Worm (Caenorhabditis elegans): Measurements from ENCODE around the gene Y82E9BR.17.

The Y82E9BR.17 gene

DNA sequence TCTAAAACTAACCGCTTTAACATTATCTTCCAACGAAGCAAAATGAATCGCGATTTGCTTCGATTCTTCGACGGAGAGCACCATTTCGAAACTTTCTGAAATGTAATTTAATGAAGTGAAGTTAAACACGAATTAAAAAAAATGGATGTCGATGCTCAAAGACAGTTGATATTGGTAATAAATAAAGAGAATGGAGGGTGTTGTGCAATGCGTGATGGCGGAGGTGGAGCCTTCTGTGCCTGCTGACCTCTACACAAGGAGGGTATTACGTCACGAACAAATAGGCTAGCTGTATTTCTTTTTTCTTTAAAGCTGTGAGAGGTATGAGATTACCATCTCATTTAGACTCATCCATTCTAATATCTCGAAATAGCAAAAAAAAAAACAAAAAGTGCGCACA, at the start of gene Y82E9BR.17:
TSS of gene Y82E9BR.17 (minus strand) at position 101 of the 400 bp plus-strand sequence.
- no peak for TF ChIP-seq hlh-1 (tag; optimal IDR thresholded peaks at IDR 0.05)
- TF ChIP-seq snpc-4 (tag; optimal IDR thresholded peaks at IDR 0.05) = no peak
- TF ChIP-seq sptf-1 (tag; optimal IDR thresholded peaks at IDR 0.05) = no peak
- no peak for TF ChIP-seq M03D4.4 (tag; optimal IDR thresholded peaks at IDR 0.05)
- TF ChIP-seq ham-2 (GFP tag; optimal IDR thresholded peaks at IDR 0.05) = no peak
- TF ChIP-seq nhr-2 (tag; optimal IDR thresholded peaks at IDR 0.05) = peak; percentile 24
- peak; percentile 73 for TF ChIP-seq zip-8 (tag; optimal IDR thresholded peaks at IDR 0.05)
- no peak for TF ChIP-seq lsy-2 (tag; optimal IDR thresholded peaks at IDR 0.05)
- TF ChIP-seq mep-1 (tag; optimal IDR thresholded peaks at IDR 0.05) = no peak
- TF ChIP-seq nhr-28 (tag; optimal IDR thresholded peaks at IDR 0.05) = no peak

DNA sequence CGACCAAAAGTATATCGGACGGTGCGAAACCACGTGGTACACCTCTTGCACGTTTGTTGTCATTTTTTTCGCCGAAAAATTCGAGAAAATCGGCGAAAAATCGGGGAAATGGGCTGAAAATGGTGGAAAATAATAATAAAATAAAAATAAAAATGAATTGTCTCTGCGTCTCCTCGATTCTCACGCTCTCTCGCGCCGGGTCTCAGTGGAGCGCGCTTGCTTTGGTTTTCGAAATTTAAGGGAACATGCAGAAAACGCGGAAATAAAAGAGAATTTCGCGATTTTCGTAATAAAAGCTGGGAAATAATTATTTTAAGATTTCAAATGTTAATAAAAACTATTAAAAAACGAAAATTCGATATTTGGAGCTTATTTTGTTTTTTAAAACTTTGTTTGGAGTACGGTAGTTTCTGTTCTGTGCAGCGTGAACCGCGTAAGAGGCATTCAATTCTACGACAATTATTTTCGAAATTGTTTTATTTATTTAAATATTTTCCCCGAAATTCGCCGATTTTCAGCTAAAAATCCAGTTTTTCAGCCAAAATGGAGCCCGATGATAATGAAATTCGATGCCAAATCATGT, 40.4 kb upstream of the Y82E9BR.17 start, which contains the start of the genes ave-1 and M01G5.1:
TSS of gene ave-1 (minus strand) at position 113 of the 583 bp plus-strand sequence.
TSS of gene M01G5.1 (plus strand) at position 539 of the 583 bp plus-strand sequence.
- TF ChIP-seq M03D4.4 (tag; optimal IDR thresholded peaks at IDR 0.05) (no peak), lsy-2 (tag; optimal IDR thresholded peaks at IDR 0.05) (peak; percentile 49), unc-39 (tag; optimal IDR thresholded peaks at IDR 0.05) (no peak), nhr-12 (tag; optimal IDR thresholded peaks at IDR 0.05) (no peak), zip-8 (tag; optimal IDR thresholded peaks at IDR 0.05) (no peak), ztf-11 (tag; optimal IDR thresholded peaks at IDR 0.05) (no peak), hlh-1 (tag; optimal IDR thresholded peaks at IDR 0.05) (no peak), snpc-4 (tag; optimal IDR thresholded peaks at IDR 0.05) (no peak), ces-1 (GFP tag; optimal IDR thresholded peaks at IDR 0.05) (peak; percentile 87)

DNA sequence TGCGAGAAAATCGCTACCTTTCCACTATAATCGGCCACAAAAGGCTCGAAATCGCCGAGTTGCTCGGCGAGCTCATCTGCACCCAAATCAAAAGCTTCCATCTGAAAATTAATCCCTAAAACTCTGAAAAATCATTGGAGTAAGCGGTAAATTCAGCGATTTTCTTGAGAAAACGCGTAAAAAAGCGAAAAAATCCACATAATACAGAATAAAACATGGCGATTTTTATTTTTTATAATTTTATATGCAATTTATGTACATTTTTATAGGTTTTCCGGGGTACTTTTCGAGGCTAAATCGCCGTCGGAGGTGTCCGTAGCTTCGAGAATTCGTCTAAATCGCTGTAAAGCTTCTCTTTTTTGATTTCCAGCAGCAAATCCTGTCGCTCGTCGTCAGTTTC, 39.7 kb upstream of the Y82E9BR.17 start, which contains the start of gene Y82E9BR.19:
TSS of gene Y82E9BR.19 (minus strand) at position 101 of the 400 bp plus-strand sequence.
- TF ChIP-seq mab-5 (tag; optimal IDR thresholded peaks at IDR 0.05) (no peak), mls-2 (tag; optimal IDR thresholded peaks at IDR 0.05) (no peak), lin-32 (GFP tag; optimal IDR thresholded peaks at IDR 0.05) (no peak), nhr-28 (tag; optimal IDR thresholded peaks at IDR 0.05) (no peak), lin-13 (tag; optimal IDR thresholded peaks at IDR 0.05) (no peak), pha-4 (tag; optimal IDR thresholded peaks at IDR 0.05) (no peak), unc-120 (tag; optimal IDR thresholded peaks at IDR 0.05; ENCODE audit: poor library complexity, severe bottlenecking) (no peak), M03D4.4 (tag; optimal IDR thresholded peaks at IDR 0.05) (no peak), elt-3 (tag; optimal IDR thresholded peaks at IDR 0.05) (no peak), snpc-4 (tag; optimal IDR thresholded peaks at IDR 0.05) (no peak), nhr-12 (tag; optimal IDR thresholded peaks at IDR 0.05) (no peak), cnd-1 (tag; optimal IDR thresholded peaks at IDR 0.05) (no peak)

DNA sequence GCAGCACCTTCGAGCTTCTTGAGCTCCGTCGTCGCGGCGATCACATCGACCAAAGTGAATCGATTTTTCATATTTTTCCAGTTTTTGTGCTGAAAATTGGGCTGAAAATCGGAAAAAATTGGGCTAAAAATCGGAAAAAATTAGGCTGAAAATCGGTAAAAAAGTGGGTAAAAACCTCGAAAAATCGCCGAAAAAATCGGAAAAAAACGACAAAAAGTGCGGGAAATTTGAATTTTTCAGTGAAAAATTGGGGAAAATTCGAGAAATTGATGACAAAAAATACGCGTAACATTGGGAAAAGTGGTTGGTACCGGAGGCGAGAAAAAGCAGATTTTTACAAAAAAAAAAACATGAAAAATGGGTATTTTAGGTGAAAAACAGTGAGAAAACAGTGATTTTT, 27.8 kb upstream of the Y82E9BR.17 start, which contains the start of gene Y82E9BR.18:
TSS of gene Y82E9BR.18 (minus strand) at position 101 of the 400 bp plus-strand sequence.
- no peak for TF ChIP-seq tbx-8 (GFP tag; optimal IDR thresholded peaks at IDR 0.05)
- no peak for TF ChIP-seq nhr-76 (tag; optimal IDR thresholded peaks at IDR 0.05)
- TF ChIP-seq bed-3 (GFP tag; optimal IDR thresholded peaks at IDR 0.05) = no peak
- TF ChIP-seq blmp-1 (tag; optimal IDR thresholded peaks at IDR 0.05) = no peak
- no peak for TF ChIP-seq ztf-11 (tag; optimal IDR thresholded peaks at IDR 0.05)
- no peak for TF ChIP-seq lin-32 (GFP tag; optimal IDR thresholded peaks at IDR 0.05)
- no peak for TF ChIP-seq pha-4 (tag; optimal IDR thresholded peaks at IDR 0.05)
- no peak for TF ChIP-seq zip-8 (tag; optimal IDR thresholded peaks at IDR 0.05)
- no peak for TF ChIP-seq unc-39 (tag; optimal IDR thresholded peaks at IDR 0.05)
- no peak for TF ChIP-seq lsy-2 (tag; optimal IDR thresholded peaks at IDR 0.05)
- TF ChIP-seq nhr-28 (tag; optimal IDR thresholded peaks at IDR 0.05) = no peak
- TF ChIP-seq nhr-237 (tag; optimal IDR thresholded peaks at IDR 0.05) = no peak
- no peak for TF ChIP-seq flh-1 (GFP tag; optimal IDR thresholded peaks at IDR 0.05)
- TF ChIP-seq unc-120 (tag; optimal IDR thresholded peaks at IDR 0.05; ENCODE audit: poor library complexity, severe bottlenecking) = no peak
- no peak for TF ChIP-seq mep-1 (tag; optimal IDR thresholded peaks at IDR 0.05)
- no peak for TF ChIP-seq lin-13 (tag; optimal IDR thresholded peaks at IDR 0.05)
- no peak for TF ChIP-seq drap-1 (GFP tag; optimal IDR thresholded peaks at IDR 0.05)

- TF ChIP-seq mab-5 (tag; optimal IDR thresholded peaks at IDR 0.05) = no peak
- TF ChIP-seq ceh-39 (tag; optimal IDR thresholded peaks at IDR 0.05) = peak; percentile 35
Observed at ce11 chrIII:1468358-1469305, 13.1 kb upstream of the Y82E9BR.17 start.
